Worm (Caenorhabditis elegans): Measurements from ENCODE around the gene mop-25.2.

mop-25.2 gene

DNA sequence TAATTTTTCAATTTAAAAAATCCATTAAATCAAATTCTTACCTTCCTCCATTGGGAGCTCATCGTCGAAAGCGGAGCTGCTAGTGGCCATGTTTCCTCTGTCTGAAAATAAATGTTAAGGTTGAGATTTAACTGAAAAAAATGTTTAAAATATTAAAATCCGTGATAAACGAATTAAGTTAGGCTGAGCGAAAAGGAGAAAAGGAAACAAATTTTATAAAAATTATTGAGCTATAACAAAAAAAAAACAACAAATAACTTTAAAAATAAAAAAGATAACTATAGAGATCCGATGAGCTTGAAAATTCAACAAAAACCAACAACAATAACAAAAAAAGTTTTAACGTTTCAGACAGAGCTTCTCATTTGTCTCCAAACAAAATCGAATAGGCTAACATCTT is 39.3 kb upstream of the mop-25.2 start, which contains the start of gene pno-1:
TSS of gene pno-1 (minus strand) at position 101 of the 400 bp plus-strand sequence.
- TF ChIP-seq ama-1 (optimal IDR thresholded peaks at IDR 0.05) (no peak), ama-1 (GFP tag; optimal IDR thresholded peaks at IDR 0.05) (peak in 1 of 2 experiments; percentile 14), madf-6 (GFP tag; IDR thresholded peaks at IDR 0.05) (peak; percentile 41; the same call in 1 of the 2 replicates), lin-26 (GFP tag; IDR thresholded peaks at IDR 0.05) (no peak), nhr-120 (GFP tag; IDR thresholded peaks at IDR 0.05) (no peak)

DNA sequence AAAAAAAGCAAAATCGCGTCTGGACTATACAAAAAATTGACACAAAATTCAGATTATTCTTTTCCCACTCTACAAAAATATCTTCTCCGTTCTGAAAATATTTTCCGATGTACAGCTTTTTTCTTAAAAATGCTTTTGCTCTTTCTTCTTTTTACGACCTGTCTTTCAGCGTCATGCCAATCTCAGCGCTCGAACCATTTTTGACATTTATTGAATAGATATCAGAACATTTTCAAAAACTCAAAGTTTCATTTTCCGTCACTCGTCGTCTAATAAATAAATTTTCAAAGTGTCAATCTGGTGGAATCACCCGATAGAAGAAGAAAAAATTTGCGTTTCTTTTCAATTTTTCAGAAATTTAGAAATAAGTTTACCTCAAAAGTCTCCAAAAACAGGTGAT is 37.9 kb upstream of the mop-25.2 start:
- TF ChIP-seq nfyb-1 (GFP tag; IDR thresholded peaks at IDR 0.05) (peak; percentile 28; the same call in 1 of the 2 replicates), nhr-80 (tag; optimal IDR thresholded peaks at IDR 0.05) (peak; percentile 63), attf-3 (GFP tag; conservative IDR thresholded peaks at IDR 0.05) (no peak), let-526 (GFP tag; IDR thresholded peaks at IDR 0.05) (0 out of 2 replicates have a peak, but pooled peaks have one; percentile 17), let-607 (tag; optimal IDR thresholded peaks at IDR 0.05) (peak; percentile 78 to 88), snpc-4 (GFP tag; optimal IDR thresholded peaks at IDR 0.05) (no peak), snpc-4 (tag; optimal IDR thresholded peaks at IDR 0.05) (no peak), lin-54 (GFP tag; optimal IDR thresholded peaks at IDR 0.05) (peak; percentile 6), tlf-1 (GFP tag; optimal IDR thresholded peaks at IDR 0.05) (peak; percentile 41), F10E7.11 (tag; optimal IDR thresholded peaks at IDR 0.05) (no peak), akir-1 (GFP tag; optimal IDR thresholded peaks at IDR 0.05) (no peak), unc-62 (GFP tag; optimal IDR thresholded peaks at IDR 0.05) (peak; percentile 97), tbp1 (GFP tag; optimal IDR thresholded peaks at IDR 0.05) (peak; percentile 33), ztf-22 (GFP tag; optimal IDR thresholded peaks at IDR 0.05) (peak; percentile 2), atf-7 (tag; optimal IDR thresholded peaks at IDR 0.05) (peak; percentile 22), madf-10 (tag; optimal IDR thresholded peaks at IDR 0.05) (peak; percentile 2)

DNA sequence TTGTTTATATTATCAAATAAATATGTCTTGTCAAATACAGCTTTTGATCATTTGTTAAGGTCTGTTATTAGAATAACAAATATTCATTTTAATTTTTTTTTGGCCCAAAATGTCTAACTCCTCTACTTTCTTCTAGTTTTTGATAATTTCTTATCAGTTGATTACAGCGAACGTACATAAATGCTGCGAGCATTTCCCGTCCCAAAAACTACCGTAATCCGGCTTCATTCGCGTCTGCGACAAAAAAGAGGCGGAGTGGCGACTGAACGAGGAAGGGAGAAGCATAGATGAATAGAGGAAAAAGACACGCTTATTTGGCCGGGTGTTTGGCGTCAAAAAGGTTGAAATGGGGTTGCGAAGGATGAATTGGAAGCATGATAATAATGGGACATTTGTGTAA is 37.1 kb upstream of the mop-25.2 start:
- TF ChIP-seq nhr-179 (tag; optimal IDR thresholded peaks at IDR 0.05) (no peak), tlf-1 (GFP tag; optimal IDR thresholded peaks at IDR 0.05) (no peak), F57A8.1 (GFP tag; optimal IDR thresholded peaks at IDR 0.05) (no peak), ztf-25 (GFP tag; IDR thresholded peaks at IDR 0.05) (no peak), nhr-27 (tag; optimal IDR thresholded peaks at IDR 0.05) (no peak), F39B2.1 (GFP tag; IDR thresholded peaks at IDR 0.05) (no peak), unc-130 (GFP tag; optimal IDR thresholded peaks at IDR 0.05) (no peak), somi-1 (GFP tag; optimal IDR thresholded peaks at IDR 0.05) (no peak), dox-1 (GFP tag; IDR thresholded peaks at IDR 0.05) (peak; percentile 60; the same call in 1 of the 2 replicates), ets-4 (GFP tag; optimal IDR thresholded peaks at IDR 0.05) (peak; percentile 3), nhr-80 (tag; optimal IDR thresholded peaks at IDR 0.05) (peak; percentile 86), snpc-4 (GFP tag; optimal IDR thresholded peaks at IDR 0.05) (no peak), snpc-4 (tag; optimal IDR thresholded peaks at IDR 0.05) (peak in 1 of 4 experiments; percentile 4), ztf-22 (GFP tag; optimal IDR thresholded peaks at IDR 0.05) (peak; percentile 76), mcd-1 (GFP tag; IDR thresholded peaks at IDR 0.05) (no peak), lin-40 (tag; optimal IDR thresholded peaks at IDR 0.05) (no peak), madf-8 (GFP tag; conservative IDR thresholded peaks at IDR 0.05) (no peak), snpc-1.3 (tag; optimal IDR thresholded peaks at IDR 0.05; ENCODE audit: insufficient read depth) (no peak), hmg-20 (GFP tag; IDR thresholded peaks at IDR 0.05) (no peak), F33H1.4 (GFP tag; IDR thresholded peaks at IDR 0.05) (no peak), attf-3 (GFP tag; conservative IDR thresholded peaks at IDR 0.05) (no peak), him-1 (tag; optimal IDR thresholded peaks at IDR 0.05) (no peak), nhr-90 (tag; optimal IDR thresholded peaks at IDR 0.05) (peak; percentile 38), bed-1 (GFP tag; IDR thresholded peaks at IDR 0.05) (no peak), ama-1 (optimal IDR thresholded peaks at IDR 0.05) (no peak), ama-1 (GFP tag; optimal IDR thresholded peaks at IDR 0.05) (no peak), madf-3 (GFP tag; IDR thresholded peaks at IDR 0.05) (0 out of 2 replicates have a peak, but pooled peaks have one; percentile 61), Y53G8AR.9 (GFP tag; conservative IDR thresholded peaks at IDR 0.05) (0 out of 2 replicates have a peak, but pooled peaks have one; percentile 47), tbp1 (GFP tag; optimal IDR thresholded peaks at IDR 0.05) (peak; percentile 13), pha-4 (tag; optimal IDR thresholded peaks at IDR 0.05) (peak; percentile 53), let-607 (tag; optimal IDR thresholded peaks at IDR 0.05) (peak; percentile 61 to 69), cebp-1 (GFP tag; IDR thresholded peaks at IDR 0.05) (no peak), cebp-1 (tag; optimal IDR thresholded peaks at IDR 0.05) (peak; percentile 26)
